Fruit fly (Drosophila melanogaster): ENCODE results near the gene CG14322.

dm6 chr3R:17615746-17616145, 31.7 kb upstream of the CG14322 start:
- TF ChIP-seq lola (GFP tag; optimal IDR thresholded peaks at IDR 0.05) (no peak), br (GFP tag; optimal IDR thresholded peaks at IDR 0.05) (no peak), Dfd (GFP tag; optimal IDR thresholded peaks at IDR 0.05) (no peak), dmrt93B (GFP tag; optimal IDR thresholded peaks at IDR 0.05) (no peak)
